Fruit fly (Drosophila melanogaster): ENCODE data around the gene RanBP3.

Gene RanBP3

DNA sequence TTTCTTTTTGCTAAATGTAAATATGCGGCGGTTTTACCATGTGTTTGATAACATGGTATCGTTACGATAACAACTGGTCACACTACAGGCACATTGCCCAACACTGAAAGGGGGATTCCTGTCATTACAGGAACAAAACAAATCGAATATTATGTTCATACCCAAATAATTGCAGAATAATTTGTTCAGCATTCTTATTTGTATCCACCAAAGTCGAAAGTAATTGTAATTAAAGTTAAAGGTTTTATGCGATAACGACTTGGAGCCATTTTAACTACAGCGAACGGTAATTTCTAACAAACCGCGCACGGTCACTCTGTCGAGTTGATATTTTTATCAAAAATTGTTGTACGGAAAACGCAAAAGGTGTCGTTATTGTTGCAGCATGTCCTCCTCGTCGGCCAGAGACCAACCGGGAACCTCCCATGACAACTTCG lies 14.8 kb upstream of the RanBP3 start, which contains the start of the genes CG10214 and CG10375 (continued):
- peak; percentile 82 for TF ChIP-seq Fer1 (GFP tag; optimal IDR thresholded peaks at IDR 0.05)
- TF ChIP-seq hkb (optimal IDR thresholded peaks at IDR 0.05) = peak; percentile 49
- TF ChIP-seq hkb (GFP tag; IDR thresholded peaks at IDR 0.05) = peak; percentile 68
- TF ChIP-seq NFAT (GFP tag; IDR thresholded peaks at IDR 0.05) = no peak
- peak; percentile 76 for TF ChIP-seq Bteb2 (GFP tag; optimal IDR thresholded peaks at IDR 0.05)
- TF ChIP-seq CG7786 (GFP tag; optimal IDR thresholded peaks at IDR 0.05) = peak; percentile 81
- peak; percentile 64 for TF ChIP-seq CG7987 (GFP tag; optimal IDR thresholded peaks at IDR 0.05)
- no peak for TF ChIP-seq Jarid2 (GFP tag; optimal IDR thresholded peaks at IDR 0.05)
- no peak for TF ChIP-seq CG1832 (GFP tag; optimal IDR thresholded peaks at IDR 0.05)
- TF ChIP-seq cg (GFP tag; optimal IDR thresholded peaks at IDR 0.05) = no peak
- TF ChIP-seq Hsf (GFP tag; optimal IDR thresholded peaks at IDR 0.05) = peak; percentile 87
- TF ChIP-seq CrebB (tag; optimal IDR thresholded peaks at IDR 0.05) = peak; percentile 61
- TF ChIP-seq Dref (GFP tag; IDR thresholded peaks at IDR 0.05) = peak; percentile 49
- peak; percentile 67 for TF ChIP-seq Fer3 (tag; optimal IDR thresholded peaks at IDR 0.05)
- TF ChIP-seq Camta (GFP tag; optimal IDR thresholded peaks at IDR 0.05) = peak; percentile 78
- TF ChIP-seq CG4707 (GFP tag; optimal IDR thresholded peaks at IDR 0.05) = peak; percentile 17
- TF ChIP-seq nerfin-1 (tag; optimal IDR thresholded peaks at IDR 0.05) = peak; percentile 64
- peak; percentile 71 for TF ChIP-seq PHDP (tag; optimal IDR thresholded peaks at IDR 0.05)
- TF ChIP-seq Optix (GFP tag; IDR thresholded peaks at IDR 0.05) = 0 out of 3 replicates have a peak, but pooled peaks have one; percentile 25
- TF ChIP-seq hth (optimal IDR thresholded peaks at IDR 0.05) = no peak
- no peak for TF ChIP-seq Sry-β (GFP tag; optimal IDR thresholded peaks at IDR 0.05)
- peak; percentile 67 for TF ChIP-seq CG8089 (GFP tag; optimal IDR thresholded peaks at IDR 0.05)
- no peak; the same call in none of the 2 replicates for TF ChIP-seq CG31441 (GFP tag; IDR thresholded peaks at IDR 0.05)
- TF ChIP-seq Ets65A (GFP tag) = peak; percentile 97
- TF ChIP-seq ERR (GFP tag; optimal IDR thresholded peaks at IDR 0.05) = peak; percentile 73
- TF ChIP-seq Hmr (GFP tag; optimal IDR thresholded peaks at IDR 0.05) = peak; percentile 83
- TF ChIP-seq CG18262 (tag; optimal IDR thresholded peaks at IDR 0.05) = peak; percentile 64
- TF ChIP-seq Dp (GFP tag; optimal IDR thresholded peaks at IDR 0.05) = peak; percentile 49
- TF ChIP-seq CkIIα-i1 (GFP tag; IDR thresholded peaks at IDR 0.05) = no peak
- peak; percentile 11 for TF ChIP-seq CG12071 (GFP tag; optimal IDR thresholded peaks at IDR 0.05)
- peak; percentile 72; the same call in 2 of the 3 replicates for TF ChIP-seq zfh1 (GFP tag; IDR thresholded peaks at IDR 0.05)
- peak; percentile 74 for TF ChIP-seq CG9876 (GFP tag; optimal IDR thresholded peaks at IDR 0.05)
- TF ChIP-seq CG3995 (GFP tag; optimal IDR thresholded peaks at IDR 0.05) = peak; percentile 72
- no peak for TF ChIP-seq inv (GFP tag; IDR thresholded peaks at IDR 0.05; ENCODE audit: partially characterized antibody)
- no peak for TF ChIP-seq dati (GFP tag; IDR thresholded peaks at IDR 0.05)
- TF ChIP-seq knrl (GFP tag; IDR thresholded peaks at IDR 0.05; ENCODE audit: partially characterized antibody) = peak; percentile 49; the same call in 1 of the 3 replicates
- peak in 1 of 2 experiments; percentile 25 for TF ChIP-seq Eip74EF (GFP tag; optimal IDR thresholded peaks at IDR 0.05)
- peak; percentile 72 for TF ChIP-seq BEAF-32 (GFP tag; optimal IDR thresholded peaks at IDR 0.05)
- TF ChIP-seq Lim3 (GFP tag; IDR thresholded peaks at IDR 0.05) = no peak
- peak; percentile 32 for TF ChIP-seq CG2202 (tag; optimal IDR thresholded peaks at IDR 0.05)
- TF ChIP-seq Xbp1 (GFP tag; optimal IDR thresholded peaks at IDR 0.05) = peak; percentile 83
- no peak for TF ChIP-seq org-1 (GFP tag; optimal IDR thresholded peaks at IDR 0.05)
- peak; percentile 67 for TF ChIP-seq CG17328 (GFP tag; IDR thresholded peaks at IDR 0.05)
- TF ChIP-seq CG11398 (GFP tag; optimal IDR thresholded peaks at IDR 0.05) = peak; percentile 64
- no peak for TF ChIP-seq bbx (GFP tag; IDR thresholded peaks at IDR 0.05; ENCODE audit: partially characterized antibody)
- TF ChIP-seq dpn (GFP tag; optimal IDR thresholded peaks at IDR 0.05) = peak; percentile 82 to 86
- TF ChIP-seq pfk (GFP tag; optimal IDR thresholded peaks at IDR 0.05) = no peak
- TF ChIP-seq cas (GFP tag; IDR thresholded peaks at IDR 0.05) = 0 out of 2 replicates have a peak, but pooled peaks have one; percentile 38
- TF ChIP-seq CG17829 (tag; optimal IDR thresholded peaks at IDR 0.05) = peak; percentile 81
- TF ChIP-seq pan (optimal IDR thresholded peaks at IDR 0.05) = no peak
- peak in 1 of 2 experiments; percentile 74 for TF ChIP-seq pan (GFP tag; optimal IDR thresholded peaks at IDR 0.05 in 1 of 2, IDR thresholded peaks at IDR 0.05 in 1 of 2)
